Fruit fly (Drosophila melanogaster): Measurements from ENCODE around the gene spn-D.

The spn-D gene

DNA sequence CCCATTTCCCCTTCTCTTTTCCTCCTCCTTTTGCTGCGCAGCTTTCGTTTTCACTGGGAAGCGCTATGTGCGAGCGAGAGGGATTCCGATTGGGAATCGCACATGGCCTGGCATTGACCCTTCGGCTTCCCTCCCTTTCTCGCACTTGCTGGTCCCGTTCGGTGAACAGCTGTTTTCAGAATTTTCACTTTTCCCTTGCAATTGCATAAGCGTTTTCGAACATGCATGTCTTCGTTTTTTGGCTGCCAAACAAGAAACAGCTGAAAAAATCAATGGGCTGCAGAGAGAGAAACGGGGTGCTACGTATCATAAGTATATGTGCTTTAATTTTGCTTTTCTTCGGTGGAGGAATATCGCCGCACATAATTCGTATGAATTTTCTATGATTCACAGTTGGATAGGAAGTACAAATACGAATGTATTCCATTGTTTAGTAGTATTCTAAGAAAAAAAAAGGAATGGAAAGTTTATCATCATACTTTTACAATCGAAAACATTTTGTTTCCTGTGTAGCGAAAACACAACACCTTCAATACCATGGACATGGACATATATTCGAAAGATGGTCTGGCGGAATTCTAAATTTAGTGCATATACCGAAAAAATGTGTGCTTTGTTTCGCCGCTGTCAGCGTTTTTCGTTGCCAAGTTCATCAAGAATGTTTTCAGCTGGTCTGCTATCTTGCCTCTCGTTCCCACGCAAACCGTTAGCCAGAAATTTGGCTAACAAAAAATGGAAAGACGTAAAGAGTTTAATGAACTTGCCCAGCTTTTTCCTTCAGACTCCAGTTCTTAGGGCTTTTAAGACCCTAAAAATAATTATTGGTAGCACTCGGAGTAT lies 13.2 kb upstream of the spn-D start (continued):
- TF ChIP-seq CG9139 (GFP tag; optimal IDR thresholded peaks at IDR 0.05) (no peak), CG10631 (GFP tag; optimal IDR thresholded peaks at IDR 0.05) (peak; percentile 62), CG6163 (GFP tag; IDR thresholded peaks at IDR 0.05) (peak; percentile 44; the same call in 1 of the 3 replicates), CG11294 (GFP tag; IDR thresholded peaks at IDR 0.05) (no peak), vri (GFP tag; optimal IDR thresholded peaks at IDR 0.05) (peak; percentile 79), fkh (GFP tag; optimal IDR thresholded peaks at IDR 0.05) (no peak), svp (GFP tag) (peak; percentile 95), achi (GFP tag; optimal IDR thresholded peaks at IDR 0.05) (peak; percentile 67), dac (GFP tag; optimal IDR thresholded peaks at IDR 0.05) (no peak), CG32006 (GFP tag; optimal IDR thresholded peaks at IDR 0.05) (peak; percentile 55)

DNA sequence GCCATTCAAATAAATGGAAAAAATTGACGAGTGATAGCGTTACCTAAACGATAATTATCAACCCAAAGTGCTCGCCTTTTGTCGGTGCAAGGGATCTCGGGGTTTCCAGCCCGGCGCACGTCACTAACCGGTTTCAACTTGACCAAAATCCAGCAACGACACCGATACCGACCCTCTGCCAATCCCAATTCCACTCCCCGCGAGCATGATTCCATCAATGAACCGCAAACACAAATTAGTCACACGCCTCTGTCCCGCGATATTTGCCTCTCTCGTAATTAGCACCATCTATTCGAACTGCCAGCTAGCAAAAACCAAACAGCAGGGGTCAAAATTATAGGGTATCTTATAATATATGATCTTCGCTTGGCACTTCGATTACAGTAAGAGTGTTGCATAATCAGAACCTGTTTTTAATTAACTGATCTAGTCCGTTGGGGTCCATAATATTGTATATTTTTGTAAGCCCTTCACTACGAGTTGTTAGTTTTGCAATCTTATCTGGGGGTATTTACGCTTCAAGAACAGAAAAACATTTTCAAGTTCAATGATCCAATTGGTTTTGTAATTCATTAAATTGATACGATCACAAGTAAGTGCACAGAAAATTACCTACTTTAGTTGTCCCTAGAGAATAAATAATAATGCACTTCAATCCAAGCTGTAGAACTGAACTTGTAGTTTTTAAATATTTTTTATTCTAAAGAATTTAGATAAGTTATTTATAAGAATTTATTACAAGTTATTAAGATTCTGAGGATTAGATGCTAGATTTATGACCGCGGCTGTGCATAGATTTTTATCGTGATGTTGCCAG lies 12.2 kb upstream of the spn-D start:
- TF ChIP-seq CG10631 (GFP tag; optimal IDR thresholded peaks at IDR 0.05) (peak; percentile 29), pdm3 (GFP tag; optimal IDR thresholded peaks at IDR 0.05) (peak; percentile 38), Sox15 (GFP tag; optimal IDR thresholded peaks at IDR 0.05) (no peak), esn (GFP tag; optimal IDR thresholded peaks at IDR 0.05) (peak; percentile 41), net (GFP tag; optimal IDR thresholded peaks at IDR 0.05) (peak; percentile 1), CG6792 (GFP tag; optimal IDR thresholded peaks at IDR 0.05) (no peak), CG6276 (GFP tag; optimal IDR thresholded peaks at IDR 0.05) (peak; percentile 7), CG3919 (GFP tag; optimal IDR thresholded peaks at IDR 0.05) (peak; percentile 3), CG15336 (GFP tag; IDR thresholded peaks at IDR 0.05) (no peak), CG4318 (GFP tag; optimal IDR thresholded peaks at IDR 0.05) (peak; percentile 28), CG8632 (GFP tag; optimal IDR thresholded peaks at IDR 0.05) (peak; percentile 6), cyc (GFP tag; optimal IDR thresholded peaks at IDR 0.05) (peak; percentile 17), Met (GFP tag; optimal IDR thresholded peaks at IDR 0.05) (no peak), acj6 (GFP tag; optimal IDR thresholded peaks at IDR 0.05) (peak; percentile 20), CG1621 (tag; optimal IDR thresholded peaks at IDR 0.05) (no peak), dac (GFP tag; optimal IDR thresholded peaks at IDR 0.05) (no peak), CG6163 (GFP tag; IDR thresholded peaks at IDR 0.05) (no peak), Hr4 (GFP tag; optimal IDR thresholded peaks at IDR 0.05) (peak; percentile 42), CG11762 (GFP tag; optimal IDR thresholded peaks at IDR 0.05; ENCODE audit: insufficient read depth) (no peak), Blimp-1 (GFP tag; optimal IDR thresholded peaks at IDR 0.05) (no peak), svp (GFP tag) (peak; percentile 65), CG6808 (GFP tag; optimal IDR thresholded peaks at IDR 0.05) (no peak), CG7368 (GFP tag; optimal IDR thresholded peaks at IDR 0.05) (no peak), Ets96B (tag; optimal IDR thresholded peaks at IDR 0.05) (peak; percentile 10), salr (GFP tag; optimal IDR thresholded peaks at IDR 0.05) (peak in 1 of 2 experiments; percentile 63), CG8319 (GFP tag; optimal IDR thresholded peaks at IDR 0.05) (no peak), Gug (GFP tag; IDR thresholded peaks at IDR 0.05) (no peak), CG6854 (GFP tag; optimal IDR thresholded peaks at IDR 0.05) (no peak), vri (GFP tag; optimal IDR thresholded peaks at IDR 0.05) (peak; percentile 35), Lpt (GFP tag; optimal IDR thresholded peaks at IDR 0.05) (no peak), CG3032 (tag; optimal IDR thresholded peaks at IDR 0.05) (peak; percentile 46), CG11294 (GFP tag; IDR thresholded peaks at IDR 0.05) (no peak), CG8119 (GFP tag; IDR thresholded peaks at IDR 0.05) (peak; percentile 38; the same call in 1 of the 3 replicates), Smox (GFP tag; optimal IDR thresholded peaks at IDR 0.05) (no peak), eg (GFP tag; IDR thresholded peaks at IDR 0.05) (no peak), fkh (GFP tag; optimal IDR thresholded peaks at IDR 0.05) (peak; percentile 50), achi (GFP tag; optimal IDR thresholded peaks at IDR 0.05) (peak; percentile 38), dsx (GFP tag; optimal IDR thresholded peaks at IDR 0.05; ENCODE audit: poor library complexity, severe bottlenecking) (no peak), CG16779 (tag; optimal IDR thresholded peaks at IDR 0.05) (no peak), CG9139 (GFP tag; optimal IDR thresholded peaks at IDR 0.05) (no peak), Hr39 (GFP tag; optimal IDR thresholded peaks at IDR 0.05) (no peak), CG31627 (GFP tag; optimal IDR thresholded peaks at IDR 0.05) (no peak), Ets21C (GFP tag; optimal IDR thresholded peaks at IDR 0.05) (no peak), CG32006 (GFP tag; optimal IDR thresholded peaks at IDR 0.05) (peak; percentile 70), Eip75B (GFP tag; optimal IDR thresholded peaks at IDR 0.05) (peak; percentile 7)

All from whole organism, prepupa.